Worm (Caenorhabditis elegans) whole organism, L4/young adult: ENCODE measurements around the gene cest-16.

Experiments
- dao-5 ChIP-seq: sonication (generic microtip); optimal IDR thresholded peaks from 2 replicates; lab custom pipeline; 2016; ENCODE audit warnings: missing genotype, missing genetic modification characterization, moderate library complexity, missing compliant biosample characterization
- him-1 ChIP-seq: sonication (generic microtip); optimal IDR thresholded peaks from 2 replicates; lab custom pipeline; 2016; ENCODE audit warnings: missing genotype, missing genetic modification reagents, missing genetic modification characterization, missing compliant biosample characterization

ce11 chrX:6347013-6347412 lies 47.3 kb downstream of the cest-16 start, which contains the start of gene C03B1.9:
- no peak for TF ChIP-seq him-1 (tag; lab: Kevin White, UChicago)
- no peak for TF ChIP-seq dao-5 (tag; lab: Kevin White, UChicago)
